Worm (Caenorhabditis elegans) whole organism, late embryonic: ENCODE data around the gene smg-7.

Experiments used
- K09A11.1 ChIP-seq: sonication (generic microtip); optimal IDR thresholded peaks from 2 replicates; lab custom pipeline; 2017; ENCODE audit warnings: antibody characterized with exemption, mild to moderate bottlenecking, missing genetic modification characterization, missing compliant biosample characterization; ENCODE audit not compliant: insufficient read depth
- T23F11.4 ChIP-seq: fragments of 200-800 bp; sonication (Bioruptor generic); optimal IDR thresholded peaks from 2 replicates; lab custom pipeline; 2018; ENCODE audit warnings: mild to moderate bottlenecking, missing genetic modification characterization, missing compliant biosample characterization
- ahr-1 ChIP-seq: sonication (generic microtip); optimal IDR thresholded peaks from 2 replicates; lab custom pipeline; 2016; ENCODE audit warnings: missing genetic modification characterization, missing compliant biosample characterization
- ama-1 ChIP-seq: fragments of 150-350 bp; optimal IDR thresholded peaks from 2 replicates; lab custom pipeline; 2014
- ceh-19 ChIP-seq: fragments of 200-800 bp; sonication (Bioruptor generic); optimal IDR thresholded peaks from 2 replicates; lab custom pipeline; 2018; ENCODE audit warnings: mild to moderate bottlenecking, missing genetic modification characterization, missing compliant biosample characterization
- ceh-2 ChIP-seq: sonication (generic microtip); optimal IDR thresholded peaks from 2 replicates; lab custom pipeline; 2016; ENCODE audit warnings: missing genotype, missing genetic modification characterization, missing compliant biosample characterization
- ceh-30 ChIP-seq: fragments of 150-350 bp; optimal IDR thresholded peaks from 2 replicates; lab custom pipeline; 2014; ENCODE audit warnings: missing biosample characterization, missing genetic modification characterization
- che-1 ChIP-seq: sonication (generic microtip); optimal IDR thresholded peaks from 2 replicates; lab custom pipeline; 2016; ENCODE audit warnings: mild to moderate bottlenecking, missing genetic modification characterization, missing compliant biosample characterization
- elt-2 ChIP-seq: sonication (generic microtip); optimal IDR thresholded peaks from 2 replicates; lab custom pipeline; 2016; ENCODE audit warnings: missing genetic modification reagents, missing genetic modification characterization, missing compliant biosample characterization
- elt-4 ChIP-seq: sonication (generic microtip); optimal IDR thresholded peaks from 2 replicates; lab custom pipeline; 2016; ENCODE audit warnings: missing genetic modification characterization, missing compliant biosample characterization
- ets-4 ChIP-seq: sonication (generic microtip); optimal IDR thresholded peaks from 2 replicates; lab custom pipeline; 2016; ENCODE audit warnings: missing genetic modification characterization, missing compliant biosample characterization
- eyg-1 ChIP-seq: sonication (generic microtip); optimal IDR thresholded peaks from 2 replicates; lab custom pipeline; 2016; ENCODE audit warnings: missing genotype, missing genetic modification characterization, missing compliant biosample characterization
- hlh-13 ChIP-seq: fragments of 200-800 bp; sonication (Bioruptor generic); optimal IDR thresholded peaks from 2 replicates; lab custom pipeline; 2018; ENCODE audit warnings: mild to moderate bottlenecking, missing genetic modification characterization, missing compliant biosample characterization
- hlh-15 ChIP-seq: sonication (generic microtip); optimal IDR thresholded peaks from 2 replicates; lab custom pipeline; 2016; ENCODE audit warnings: missing genetic modification characterization, missing compliant biosample characterization
- madf-2 ChIP-seq: sonication (generic microtip); optimal IDR thresholded peaks from 2 replicates; lab custom pipeline; 2017; ENCODE audit warnings: missing genetic modification characterization, missing compliant biosample characterization
- mec-3 ChIP-seq: sonication (generic microtip); optimal IDR thresholded peaks from 2 replicates; lab custom pipeline; 2016; ENCODE audit warnings: borderline replicate concordance, missing genetic modification characterization, missing compliant biosample characterization
- nhr-232 ChIP-seq: sonication (generic microtip); optimal IDR thresholded peaks from 2 replicates; lab custom pipeline; 2016; ENCODE audit warnings: missing genetic modification characterization, missing compliant biosample characterization
- npax-4 ChIP-seq: sonication (generic microtip); optimal IDR thresholded peaks from 2 replicates; lab custom pipeline; 2016; ENCODE audit warnings: missing genetic modification characterization, missing compliant biosample characterization
- pag-3 ChIP-seq: sonication (generic microtip); optimal IDR thresholded peaks from 2 replicates; lab custom pipeline; 2016; ENCODE audit warnings: missing compliant biosample characterization, missing genetic modification characterization, borderline replicate concordance
- pat-9 ChIP-seq: fragments of 200-800 bp; sonication (Bioruptor generic); optimal IDR thresholded peaks from 2 replicates; lab custom pipeline; 2018; ENCODE audit warnings: mild to moderate bottlenecking, missing genetic modification characterization, moderate library complexity, missing compliant biosample characterization
- pax-1 ChIP-seq: fragments of 150-350 bp; optimal IDR thresholded peaks from 2 replicates; lab custom pipeline; 2014; ENCODE audit warnings: missing biosample characterization, missing genetic modification characterization
- pha-2 ChIP-seq: sonication (generic microtip); optimal IDR thresholded peaks from 2 replicates; lab custom pipeline; 2017; ENCODE audit warnings: mild to moderate bottlenecking, missing genetic modification characterization, missing compliant biosample characterization
- pha-4 ChIP-seq: fragments of 150-350 bp; optimal IDR thresholded peaks from 2 replicates; lab custom pipeline; 2018; ENCODE audit warnings: missing biosample characterization, missing genetic modification reagents, missing genetic modification characterization
- pqm-1 ChIP-seq: sonication (generic microtip); optimal IDR thresholded peaks from 2 replicates; lab custom pipeline; 2016; ENCODE audit warnings: missing genetic modification characterization, missing compliant biosample characterization
- pros-1 ChIP-seq: fragments of 150-350 bp; optimal IDR thresholded peaks from 2 replicates; lab custom pipeline; 2014; ENCODE audit warnings: missing biosample characterization, missing genetic modification reagents, missing genetic modification characterization
- rnt-1 ChIP-seq: sonication (generic microtip); optimal IDR thresholded peaks from 2 replicates; lab custom pipeline; 2016; ENCODE audit warnings: missing genetic modification characterization, missing compliant biosample characterization
- sdc-2 ChIP-seq: sonication (generic microtip); optimal IDR thresholded peaks from 2 replicates; lab custom pipeline; 2016; ENCODE audit warnings: missing genotype, missing genetic modification characterization, missing compliant biosample characterization
- syd-9 ChIP-seq: sonication (generic microtip); optimal IDR thresholded peaks from 2 replicates; lab custom pipeline; 2016; ENCODE audit warnings: mild to moderate bottlenecking, missing genetic modification characterization, moderate library complexity, missing compliant biosample characterization
- tbx-2 ChIP-seq: sonication (generic microtip); optimal IDR thresholded peaks from 2 replicates; lab custom pipeline; 2016; ENCODE audit warnings: missing genetic modification characterization, missing compliant biosample characterization
- tbx-7 ChIP-seq: sonication (generic microtip); optimal IDR thresholded peaks from 2 replicates; lab custom pipeline; 2016; ENCODE audit warnings: missing genotype, missing genetic modification characterization, missing compliant biosample characterization
- ztf-16 ChIP-seq: sonication (generic microtip); optimal IDR thresholded peaks from 2 replicates; lab custom pipeline; 2017; ENCODE audit warnings: missing genetic modification characterization, missing compliant biosample characterization

Gene smg-7

DNA sequence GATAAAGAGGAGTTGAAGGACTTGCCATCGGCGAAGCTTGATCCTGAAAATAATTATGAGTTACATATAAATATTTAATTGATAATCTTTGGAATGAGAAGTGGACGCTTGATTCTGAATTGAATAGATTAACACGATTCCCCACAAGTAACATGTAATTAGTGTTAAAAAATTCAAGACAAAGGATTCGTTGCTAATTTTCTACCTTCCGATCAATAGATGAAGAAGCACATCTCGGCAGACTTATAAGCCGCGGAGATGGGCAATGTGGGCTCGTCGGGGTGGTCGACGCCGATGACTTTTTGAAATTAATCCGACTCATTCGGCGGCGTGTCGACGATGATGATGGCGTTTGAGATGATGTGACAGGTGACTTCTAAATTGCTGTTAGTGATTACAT lies 4.8 kb upstream of the smg-7 start:
- TF ChIP-seq hlh-15 (no peak), ceh-19 (GFP tag; lab: Kevin White, UChicago) (no peak), elt-4 (tag; lab: Kevin White, UChicago) (no peak), rnt-1 (tag; lab: Kevin White, UChicago) (no peak), sdc-2 (tag; lab: Kevin White, UChicago) (no peak), pha-2 (no peak), madf-2 (no peak), pax-1 (no peak), ceh-2 (no peak), syd-9 (tag; lab: Kevin White, UChicago) (no peak), pat-9 (tag; lab: Kevin White, UChicago) (no peak), tbx-2 (tag; lab: Kevin White, UChicago) (no peak), elt-2 (tag; lab: Kevin White, UChicago) (no peak), pros-1 (tag; lab: Kevin White, UChicago) (no peak), ztf-16 (tag; lab: Kevin White, UChicago) (no peak), ama-1 (lab: Kevin White, UChicago) (no peak), nhr-232 (tag; lab: Kevin White, UChicago) (no peak), T23F11.4 (no peak)

DNA sequence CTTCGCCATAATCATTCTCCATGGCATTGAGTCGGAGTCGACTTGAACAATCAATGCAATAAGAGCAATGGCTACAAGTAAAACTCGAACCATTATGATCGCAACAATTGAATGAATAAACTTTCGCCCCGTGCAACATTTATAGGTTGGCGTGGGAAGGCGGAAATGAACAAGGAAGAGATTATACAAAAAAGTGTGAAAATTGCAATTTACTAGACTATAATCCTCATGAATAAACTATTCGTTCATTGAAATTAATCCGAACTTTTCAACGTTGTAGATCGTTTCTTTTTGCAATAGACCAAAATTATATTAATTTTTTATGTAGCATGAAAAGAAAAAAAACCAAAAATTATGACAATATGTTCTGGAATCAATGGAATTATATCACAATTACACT lies 2.1 kb downstream of the smg-7 start, which contains the start of gene Y73B6A.3:
Gene Y73B6A.3, minus strand, starts transcription at position 101 of the 400 bp plus-strand sequence.
- TF ChIP-seq ahr-1 (no peak), ceh-2 (no peak), hlh-13 (no peak), K09A11.1 (tag; lab: Kevin White, UChicago) (no peak), npax-4 (tag; lab: Kevin White, UChicago) (no peak), nhr-232 (tag; lab: Kevin White, UChicago) (no peak), pqm-1 (tag; lab: Kevin White, UChicago) (no peak), T23F11.4 (no peak), ceh-30 (tag; lab: Kevin White, UChicago) (no peak), pha-4 (no peak), ets-4 (tag; lab: Kevin White, UChicago) (no peak), pag-3 (tag; lab: Kevin White, UChicago) (no peak), eyg-1 (tag; lab: Kevin White, UChicago) (no peak), ceh-19 (GFP tag; lab: Kevin White, UChicago) (no peak), che-1 (no peak), mec-3 (tag; lab: Kevin White, UChicago) (no peak), tbx-7 (tag; lab: Kevin White, UChicago) (no peak), pax-1 (no peak)
